Fruit fly (Drosophila melanogaster) whole organism, pupa: Measurements from ENCODE around the gene CG11068.

Source experiments
- CG10348 ChIP-seq: fragments of 200-800 bp; sonication (Bioruptor generic); IDR thresholded peaks from 2 replicates; pipeline ENCODE4 v1.3.6; 2022; ENCODE audit warnings: missing biosample characterization, missing genetic modification characterization
- CG12605 ChIP-seq: fragments of 200-800 bp; sonication (Bioruptor generic); IDR thresholded peaks from 2 replicates; pipeline ENCODE4 v1.3.6; 2022; ENCODE audit warnings: missing biosample characterization, missing genetic modification characterization
- CG13204 ChIP-seq: fragments of 200-800 bp; sonication (Bioruptor generic); optimal IDR thresholded peaks from 2 replicates; lab custom pipeline; 2018; ENCODE audit warnings: missing biosample characterization, mild to moderate bottlenecking, missing genetic modification characterization, moderate library complexity
- CG14655 ChIP-seq: fragments of 200-800 bp; sonication (Bioruptor generic); optimal IDR thresholded peaks from 3 replicates; lab custom pipeline; 2017; ENCODE audit warnings: mild to moderate bottlenecking, missing biosample characterization, missing genetic modification reagents, missing genetic modification characterization
- CG15710 ChIP-seq: fragments of 200-800 bp; sonication (Bioruptor generic); optimal IDR thresholded peaks from 2 replicates; lab custom pipeline; 2018; ENCODE audit warnings: missing biosample characterization, mild to moderate bottlenecking, missing genetic modification characterization, moderate library complexity
- CG17806 ChIP-seq: fragments of 200-800 bp; sonication (Bioruptor generic); optimal IDR thresholded peaks from 2 replicates; lab custom pipeline; 2018; ENCODE audit warnings: missing biosample characterization, mild to moderate bottlenecking, missing genetic modification characterization, moderate library complexity
- CG32121 ChIP-seq: fragments of 200-800 bp; sonication (Bioruptor generic); IDR thresholded peaks from 2 replicates; pipeline ENCODE4 v1.3.6; 2022; ENCODE audit warnings: missing biosample characterization, missing genetic modification characterization
- CG34367 ChIP-seq: fragments of 200-800 bp; sonication (Bioruptor generic); optimal IDR thresholded peaks from 2 replicates; lab custom pipeline; 2018; ENCODE audit warnings: missing biosample characterization, mild to moderate bottlenecking, missing genetic modification characterization
- CG4496 ChIP-seq: fragments of 200-800 bp; sonication (Bioruptor generic); IDR thresholded peaks from 3 replicates; pipeline ENCODE4 v1.3.6; 2022; ENCODE audit warnings: missing biosample characterization, missing genetic modification characterization
- CG8159 ChIP-seq: fragments of 200-800 bp; sonication (Bioruptor generic); optimal IDR thresholded peaks from 3 replicates; lab custom pipeline; 2018; ENCODE audit warnings: missing biosample characterization, mild to moderate bottlenecking, missing genetic modification characterization, moderate library complexity
- CG8301 ChIP-seq: fragments of 200-800 bp; sonication (Bioruptor generic); optimal IDR thresholded peaks from 2 replicates; lab custom pipeline; 2018; ENCODE audit warnings: missing biosample characterization, mild to moderate bottlenecking, missing genetic modification characterization
- CG9948 ChIP-seq: fragments of 200-800 bp; sonication (Bioruptor generic); optimal IDR thresholded peaks from 2 replicates; lab custom pipeline; 2018; ENCODE audit warnings: missing biosample characterization, mild to moderate bottlenecking, missing genetic modification characterization, moderate library complexity
- D1 ChIP-seq: fragments of 200-800 bp; sonication (Bioruptor generic); optimal IDR thresholded peaks from 2 replicates; lab custom pipeline; 2018; ENCODE audit warnings: missing biosample characterization, mild to moderate bottlenecking, missing genetic modification characterization, moderate library complexity
- EcR ChIP-seq: fragments of 200-800 bp; sonication (Bioruptor generic); optimal IDR thresholded peaks from 3 replicates; lab custom pipeline; 2019; ENCODE audit warnings: missing biosample characterization, missing genetic modification characterization, mild to moderate bottlenecking, moderate library complexity, missing genetic modification reagents
- Ets98B ChIP-seq: fragments of 200-800 bp; sonication (Bioruptor generic); IDR thresholded peaks from 2 replicates; pipeline ENCODE4 v1.3.6; 2022; ENCODE audit warnings: missing biosample characterization, missing genetic modification characterization
- Pif1A ChIP-seq: fragments of 200-800 bp; sonication (Bioruptor generic); optimal IDR thresholded peaks from 3 replicates; lab custom pipeline; 2016; ENCODE audit warnings: missing biosample characterization, missing genetic modification characterization
- Pif1B ChIP-seq: fragments of 200-800 bp; sonication (Bioruptor generic); optimal IDR thresholded peaks from 3 replicates; lab custom pipeline; 2016; ENCODE audit warnings: missing biosample characterization, missing genetic modification characterization
- Snoo ChIP-seq: fragments of 200-800 bp; sonication (Bioruptor generic); optimal IDR thresholded peaks from 3 replicates; lab custom pipeline; 2017; ENCODE audit warnings: missing biosample characterization, mild to moderate bottlenecking, missing genetic modification characterization, inconsistent platforms
- fd96Ca ChIP-seq: fragments of 200-800 bp; sonication (Bioruptor generic); IDR thresholded peaks from 3 replicates; pipeline ENCODE4 v1.3.6; 2022; ENCODE audit warnings: missing biosample characterization, missing genetic modification characterization
- gl ChIP-seq: fragments of 200-800 bp; sonication (Bioruptor generic); optimal IDR thresholded peaks from 2 replicates; lab custom pipeline; 2018; ENCODE audit warnings: missing biosample characterization, mild to moderate bottlenecking, missing genetic modification characterization
- rn ChIP-seq: fragments of 200-800 bp; sonication (Bioruptor generic); IDR thresholded peaks from 2 replicates; pipeline ENCODE4 v1.3.6; 2022; ENCODE audit warnings: missing biosample characterization, missing genetic modification characterization

The CG11068 gene

dm6 chrX:13936203-13936602 is 18.8 kb upstream of the CG11068 start:
- TF ChIP-seq CG13204 (GFP tag; lab: Kevin White, UChicago), result no peak
- no peak for TF ChIP-seq gl (tag; lab: Kevin White, UChicago)
- peak; percentile 81 for TF ChIP-seq Snoo
- peak; percentile 8 for TF ChIP-seq CG17806 (tag; lab: Kevin White, UChicago)
- peak; percentile 55 for TF ChIP-seq EcR (GFP tag; lab: Kevin White, UChicago)
- TF ChIP-seq fd96Ca (GFP tag; lab: Robert Waterston, UW), result no peak
- no peak for TF ChIP-seq rn (GFP tag; lab: Robert Waterston, UW)
- TF ChIP-seq CG15710 (tag; lab: Kevin White, UChicago), result peak; percentile 61
- TF ChIP-seq CG34367 (tag; lab: Kevin White, UChicago), result no peak
- TF ChIP-seq D1 (tag; lab: Kevin White, UChicago), result no peak
- peak; percentile 84 for TF ChIP-seq Pif1A (GFP tag; lab: Kevin White, UChicago)
- TF ChIP-seq CG14655 (GFP tag; lab: Kevin White, UChicago), result peak; percentile 84
- no peak for TF ChIP-seq Pif1B (GFP tag; lab: Kevin White, UChicago)
- peak; percentile 53 for TF ChIP-seq CG8159 (tag; lab: Kevin White, UChicago)
- no peak for TF ChIP-seq CG12605 (GFP tag; lab: Robert Waterston, UW)
- peak; percentile 23 for TF ChIP-seq CG8301 (tag; lab: Kevin White, UChicago)
- no peak for TF ChIP-seq CG32121 (GFP tag; lab: Robert Waterston, UW)
- TF ChIP-seq Ets98B (GFP tag; lab: Robert Waterston, UW), result no peak
- peak; percentile 33 for TF ChIP-seq CG9948 (tag; lab: Kevin White, UChicago)
- TF ChIP-seq CG4496 (GFP tag; lab: Robert Waterston, UW), result no peak
- no peak for TF ChIP-seq CG10348 (GFP tag; lab: Robert Waterston, UW)

- TF ChIP-seq CG15710 (tag; lab: Kevin White, UChicago), result peak; percentile 64
- no peak; the same call in 1 of the 2 replicates for TF ChIP-seq Ets98B (GFP tag; lab: Robert Waterston, UW)
- no peak for TF ChIP-seq fd96Ca (GFP tag; lab: Robert Waterston, UW)
- no peak for TF ChIP-seq rn (GFP tag; lab: Robert Waterston, UW)
- peak; percentile 60 for TF ChIP-seq CG8159 (tag; lab: Kevin White, UChicago)
- peak; percentile 31; the same call in 1 of the 3 replicates for TF ChIP-seq CG4496 (GFP tag; lab: Robert Waterston, UW)
- peak; percentile 40 for TF ChIP-seq CG14655 (GFP tag; lab: Kevin White, UChicago)
- TF ChIP-seq Snoo, result no peak
- no peak for TF ChIP-seq D1 (tag; lab: Kevin White, UChicago)
- TF ChIP-seq CG8301 (tag; lab: Kevin White, UChicago), result peak; percentile 8
- peak; percentile 46 for TF ChIP-seq CG9948 (tag; lab: Kevin White, UChicago)
- TF ChIP-seq CG34367 (tag; lab: Kevin White, UChicago), result peak; percentile 54
- no peak for TF ChIP-seq CG10348 (GFP tag; lab: Robert Waterston, UW)
- no peak for TF ChIP-seq Pif1B (GFP tag; lab: Kevin White, UChicago)
- TF ChIP-seq CG32121 (GFP tag; lab: Robert Waterston, UW), result no peak
- no peak for TF ChIP-seq Pif1A (GFP tag; lab: Kevin White, UChicago)
- TF ChIP-seq CG12605 (GFP tag; lab: Robert Waterston, UW), result no peak
- no peak for TF ChIP-seq EcR (GFP tag; lab: Kevin White, UChicago)
- no peak for TF ChIP-seq gl (tag; lab: Kevin White, UChicago)
- no peak for TF ChIP-seq CG13204 (GFP tag; lab: Kevin White, UChicago)
- TF ChIP-seq CG17806 (tag; lab: Kevin White, UChicago), result peak; percentile 41
These were observed 6.8 kb upstream of the CG11068 start for dm6 chrX:13948131-13948804.

dm6 chrX:13948805-13949361 is 6.2 kb upstream of the CG11068 start:
- TF ChIP-seq D1 (tag; lab: Kevin White, UChicago) (no peak), fd96Ca (GFP tag; lab: Robert Waterston, UW) (0 out of 3 replicates have a peak, but pooled peaks have one; percentile 8), CG15710 (tag; lab: Kevin White, UChicago) (peak; percentile 33), Snoo (peak; percentile 10), CG10348 (GFP tag; lab: Robert Waterston, UW) (no peak), EcR (GFP tag; lab: Kevin White, UChicago) (peak; percentile 81), CG9948 (tag; lab: Kevin White, UChicago) (peak; percentile 6), CG8159 (tag; lab: Kevin White, UChicago) (peak; percentile 19), gl (tag; lab: Kevin White, UChicago) (peak; percentile 49), CG17806 (tag; lab: Kevin White, UChicago) (no peak), Pif1A (GFP tag; lab: Kevin White, UChicago) (peak; percentile 8), CG13204 (GFP tag; lab: Kevin White, UChicago) (peak; percentile 30)
- TF ChIP-seq, all 21 proteins: peak for 9

- TF ChIP-seq CG8301 (tag; lab: Kevin White, UChicago), result peak; percentile 73
- peak; percentile 65; the same call in 2 of the 3 replicates for TF ChIP-seq CG4496 (GFP tag; lab: Robert Waterston, UW)
- TF ChIP-seq Pif1A (GFP tag; lab: Kevin White, UChicago), result peak; percentile 1
- peak; percentile 17 for TF ChIP-seq CG15710 (tag; lab: Kevin White, UChicago)
- TF ChIP-seq gl (tag; lab: Kevin White, UChicago), result no peak
- peak; percentile 34 for TF ChIP-seq CG8159 (tag; lab: Kevin White, UChicago)
- TF ChIP-seq CG12605 (GFP tag; lab: Robert Waterston, UW), result peak; percentile 16; the same call in 1 of the 2 replicates
- TF ChIP-seq Snoo, result no peak
- peak; percentile 26 for TF ChIP-seq Pif1B (GFP tag; lab: Kevin White, UChicago)
- peak; percentile 49 for TF ChIP-seq CG9948 (tag; lab: Kevin White, UChicago)
- no peak for TF ChIP-seq CG13204 (GFP tag; lab: Kevin White, UChicago)
- peak; percentile 55; the same call in 1 of the 3 replicates for TF ChIP-seq fd96Ca (GFP tag; lab: Robert Waterston, UW)
- peak; percentile 16 for TF ChIP-seq CG34367 (tag; lab: Kevin White, UChicago)
- TF ChIP-seq CG14655 (GFP tag; lab: Kevin White, UChicago), result peak; percentile 81
- no peak for TF ChIP-seq EcR (GFP tag; lab: Kevin White, UChicago)
- peak; percentile 34 for TF ChIP-seq CG17806 (tag; lab: Kevin White, UChicago)
- peak; percentile 42; the same call in 1 of the 2 replicates for TF ChIP-seq Ets98B (GFP tag; lab: Robert Waterston, UW)
- TF ChIP-seq CG10348 (GFP tag; lab: Robert Waterston, UW), result no peak
- TF ChIP-seq CG32121 (GFP tag; lab: Robert Waterston, UW), result 0 out of 2 replicates have a peak, but pooled peaks have one; percentile 20
These were observed 3.6 kb upstream of the CG11068 start for dm6 chrX:13951403-13951802.
